Fruit fly (Drosophila melanogaster) whole organism, embryonic: ENCODE measurements around the gene SuUR.

Experiments used
- Atf-2 ChIP-seq: fragments of 200-800 bp; sonication (Bioruptor generic); optimal IDR thresholded peaks from 2 replicates; lab custom pipeline; 2016; ENCODE audit warnings: missing biosample characterization, missing genetic modification characterization
- Atf6 ChIP-seq: fragments of 200-800 bp; sonication (Bioruptor generic); IDR thresholded peaks from 2 replicates; pipeline ENCODE4 v1.3.6; 2022; ENCODE audit warnings: missing biosample characterization, missing genetic modification characterization
- Bdp1 ChIP-seq: fragments of 200-800 bp; sonication (Bioruptor generic); optimal IDR thresholded peaks from 3 replicates; lab custom pipeline; 2016; ENCODE audit warnings: missing biosample characterization, missing genetic modification characterization
- Bteb2 ChIP-seq: fragments of 200-800 bp; sonication (Bioruptor generic); optimal IDR thresholded peaks from 2 replicates; lab custom pipeline; 2016; ENCODE audit warnings: missing biosample characterization, missing genetic modification characterization
- CG12071 ChIP-seq: fragments of 200-800 bp; sonication (Bioruptor generic); optimal IDR thresholded peaks from 3 replicates; lab custom pipeline; 2018; ENCODE audit warnings: missing biosample characterization, mild to moderate bottlenecking, missing genetic modification characterization
- CG1529 ChIP-seq: fragments of 200-800 bp; sonication (Bioruptor generic); optimal IDR thresholded peaks from 3 replicates; lab custom pipeline; 2018; ENCODE audit warnings: missing biosample characterization, missing genetic modification characterization
- CG15479 ChIP-seq: fragments of 200-800 bp; sonication (Bioruptor generic); optimal IDR thresholded peaks from 3 replicates; lab custom pipeline; 2019; ENCODE audit warnings: missing biosample characterization, mild to moderate bottlenecking, missing genetic modification characterization, moderate library complexity
- CG15514 ChIP-seq: fragments of 200-800 bp; sonication (Bioruptor generic); optimal IDR thresholded peaks from 3 replicates; lab custom pipeline; 2017; ENCODE audit warnings: missing biosample characterization, missing genetic modification characterization, mild to moderate bottlenecking, moderate library complexity, missing genetic modification reagents
- CG15696 ChIP-seq: fragments of 200-800 bp; sonication (Bioruptor generic); optimal IDR thresholded peaks from 2 replicates; lab custom pipeline; 2019; ENCODE audit warnings: missing biosample characterization, mild to moderate bottlenecking, missing genetic modification characterization, moderate library complexity
- CG1603 ChIP-seq: fragments of 200-800 bp; sonication (Bioruptor generic); optimal IDR thresholded peaks from 2 replicates; lab custom pipeline; 2019; ENCODE audit warnings: missing biosample characterization, mild to moderate bottlenecking, missing genetic modification characterization, moderate library complexity
- CG17802 ChIP-seq: fragments of 200-800 bp; sonication (Bioruptor generic); optimal IDR thresholded peaks from 2 replicates; lab custom pipeline; 2018; ENCODE audit warnings: missing biosample characterization, mild to moderate bottlenecking, missing genetic modification characterization, moderate library complexity
- CG1792 ChIP-seq: fragments of 200-800 bp; sonication (Bioruptor generic); optimal IDR thresholded peaks from 2 replicates; lab custom pipeline; 2016; ENCODE audit warnings: missing biosample characterization, missing genetic modification characterization
- Dll ChIP-seq: fragments of 200-800 bp; sonication (Bioruptor generic); IDR thresholded peaks from 4 replicates; pipeline ENCODE4 v1.3.6; 2022; ENCODE audit warnings: missing biosample characterization, missing genetic modification characterization; ENCODE audit not compliant: partially characterized antibody
- Doc2 ChIP-seq: fragments of 200-800 bp; sonication (Bioruptor generic); IDR thresholded peaks from 2 replicates; pipeline ENCODE4 v1.3.6; 2022; ENCODE audit warnings: missing biosample characterization, missing genetic modification characterization
- Dref ChIP-seq: fragments of 200-800 bp; sonication (Bioruptor generic); IDR thresholded peaks from 2 replicates; pipeline ENCODE4 v1.3.6; 2022; ENCODE audit warnings: missing biosample characterization, missing genetic modification characterization
- Ets97D ChIP-seq: fragments of 200-800 bp; sonication (Bioruptor generic); optimal IDR thresholded peaks from 3 replicates; lab custom pipeline; 2016; ENCODE audit warnings: missing biosample characterization, missing genetic modification characterization
- HLH4C ChIP-seq: fragments of 200-800 bp; sonication (Bioruptor generic); IDR thresholded peaks from 3 replicates; pipeline ENCODE4 v1.3.6; 2022; ENCODE audit warnings: missing biosample characterization, missing genetic modification characterization; ENCODE audit not compliant: partially characterized antibody
- HLH54F ChIP-seq: fragments of 200-800 bp; sonication (Bioruptor generic); optimal IDR thresholded peaks from 3 replicates; lab custom pipeline; 2016; ENCODE audit warnings: missing biosample characterization, missing genetic modification characterization
- HLHmδ ChIP-seq: fragments of 200-800 bp; sonication (Bioruptor generic); optimal IDR thresholded peaks from 2 replicates; lab custom pipeline; 2018; ENCODE audit warnings: missing biosample characterization, mild to moderate bottlenecking, missing genetic modification characterization, moderate library complexity
- MESR4 ChIP-seq: fragments of 200-800 bp; sonication (Bioruptor generic); optimal IDR thresholded peaks from 2 replicates; lab custom pipeline; 2018; ENCODE audit warnings: missing biosample characterization, mild to moderate bottlenecking, missing genetic modification characterization, moderate library complexity
- Optix ChIP-seq: fragments of 200-800 bp; sonication (Bioruptor generic); IDR thresholded peaks from 3 replicates; pipeline ENCODE4 v1.3.6; 2022; ENCODE audit warnings: missing biosample characterization, missing genetic modification characterization
- Pdp1 ChIP-seq, 2 experiments: fragments of 200-800 bp; sonication (Bioruptor generic); optimal IDR thresholded peaks; 3 replicates each; lab custom pipeline; 2016; ENCODE audit warnings: missing biosample characterization in 2 of 2, missing genetic modification characterization in 2 of 2, mild to moderate bottlenecking in 1 of 2, moderate library complexity in 1 of 2
- Ravus ChIP-seq: fragments of 200-800 bp; sonication (Bioruptor generic); IDR thresholded peaks from 2 replicates; pipeline ENCODE4 v1.3.6; 2022; ENCODE audit warnings: missing biosample characterization, missing genetic modification characterization
- Spps ChIP-seq: fragments of 200-800 bp; sonication (Bioruptor generic); optimal IDR thresholded peaks from 2 replicates; lab custom pipeline; 2018; ENCODE audit warnings: missing biosample characterization, mild to moderate bottlenecking, missing genetic modification characterization
- ara ChIP-seq: fragments of 200-800 bp; sonication (Bioruptor generic); IDR thresholded peaks from 2 replicates; pipeline ENCODE4 v1.3.6; 2022; ENCODE audit warnings: missing biosample characterization, missing genetic modification characterization
- ash1 ChIP-seq: fragments of 200-800 bp; sonication (Bioruptor generic); optimal IDR thresholded peaks from 2 replicates; lab custom pipeline; 2018; ENCODE audit warnings: missing biosample characterization, mild to moderate bottlenecking, missing genetic modification characterization
- az2 ChIP-seq: fragments of 200-800 bp; sonication (Bioruptor generic); optimal IDR thresholded peaks from 3 replicates; lab custom pipeline; 2016; ENCODE audit warnings: missing biosample characterization, missing genetic modification characterization
- bcd ChIP-seq: fragments of 200-800 bp; sonication (Bioruptor generic); optimal IDR thresholded peaks from 2 replicates; lab custom pipeline; 2017; ENCODE audit warnings: missing biosample characterization, mild to moderate bottlenecking, missing genetic modification characterization
- btn ChIP-seq: fragments of 200-800 bp; sonication (Bioruptor generic); optimal IDR thresholded peaks from 2 replicates; lab custom pipeline; 2016; ENCODE audit warnings: missing biosample characterization, missing genetic modification characterization
- cato ChIP-seq: fragments of 200-800 bp; sonication (Bioruptor generic); optimal IDR thresholded peaks from 2 replicates; lab custom pipeline; 2016; ENCODE audit warnings: missing biosample characterization, missing genetic modification characterization, borderline replicate concordance
- crol ChIP-seq: fragments of 200-800 bp; sonication (Bioruptor generic); IDR thresholded peaks from 2 replicates; pipeline ENCODE4 v1.3.6; 2022; ENCODE audit warnings: missing biosample characterization, missing genetic modification characterization
- dati ChIP-seq: fragments of 200-800 bp; sonication (Bioruptor generic); IDR thresholded peaks from 2 replicates; pipeline ENCODE4 v1.3.6; 2022; ENCODE audit warnings: missing biosample characterization, missing genetic modification characterization
- dimm ChIP-seq: fragments of 200-800 bp; sonication (Bioruptor generic); IDR thresholded peaks from 2 replicates; pipeline ENCODE4 v1.3.6; 2022; ENCODE audit warnings: missing biosample characterization, missing genetic modification characterization
- esg ChIP-seq: fragments of 200-800 bp; sonication (Bioruptor generic); conservative IDR thresholded peaks from 2 replicates; pipeline ENCODE4 v1.3.6; 2022; ENCODE audit warnings: missing biosample characterization, missing genetic modification characterization
- fd3F ChIP-seq: fragments of 200-800 bp; sonication (Bioruptor generic); optimal IDR thresholded peaks from 2 replicates; lab custom pipeline; 2018; ENCODE audit warnings: missing biosample characterization, mild to moderate bottlenecking, missing genetic modification characterization, moderate library complexity
- grau ChIP-seq: fragments of 200-800 bp; optimal IDR thresholded peaks from 3 replicates; lab custom pipeline; 2019; ENCODE audit warnings: missing biosample characterization, mild to moderate bottlenecking, missing genetic modification characterization, moderate library complexity
- hkb ChIP-seq, 2 experiments: fragments of 200-800 bp in 1 of 2; fragments of >200 bp in 1 of 2; sonication (Bioruptor generic) in 1 of 2; IDR thresholded peaks in 1 of 2; optimal IDR thresholded peaks in 1 of 2; 2 replicates each; pipeline versions ENCODE4 v1.3.6 to Lab custom; 2017 to 2022; ENCODE audit warnings: missing biosample characterization in 1 of 2, missing genetic modification characterization in 1 of 2
- pan ChIP-seq, 4 experiments: fragments of >200 bp in 3 of 4; fragments of 200-800 bp in 1 of 4; sonication (Bioruptor generic) in 1 of 4; optimal IDR thresholded peaks in 3 of 4; IDR thresholded peaks in 1 of 4; 2 replicates each; pipeline versions ENCODE4 v1.3.6 to Lab custom; 2017 to 2022; ENCODE audit warnings: missing biosample characterization in 2 of 4, missing genetic modification characterization in 2 of 4, mixed read lengths in 1 of 4
- row ChIP-seq: fragments of 200-800 bp; sonication (Bioruptor generic); IDR thresholded peaks from 3 replicates; pipeline ENCODE4 v1.3.6; 2022; ENCODE audit warnings: missing biosample characterization, missing genetic modification characterization
- run ChIP-seq: fragments of 200-800 bp; sonication (Bioruptor generic); optimal IDR thresholded peaks from 3 replicates; lab custom pipeline; 2018; ENCODE audit warnings: missing biosample characterization, mild to moderate bottlenecking, missing genetic modification characterization
- sd ChIP-seq: fragments of 200-800 bp; sonication (Bioruptor generic); optimal IDR thresholded peaks from 3 replicates; lab custom pipeline; 2018; ENCODE audit warnings: missing biosample characterization, mild to moderate bottlenecking, missing genetic modification characterization, moderate library complexity
- sens ChIP-seq: fragments of 200-800 bp; sonication (Bioruptor generic); peaks from one replicate; lab custom pipeline; 2016; ENCODE audit warnings: missing biosample characterization, missing genetic modification characterization
- seq ChIP-seq: fragments of 200-800 bp; sonication (Bioruptor generic); IDR thresholded peaks from 2 replicates; pipeline ENCODE4 v1.3.6; 2022; ENCODE audit warnings: missing biosample characterization, missing genetic modification characterization
- sim ChIP-seq: fragments of 200-800 bp; sonication (Bioruptor generic); IDR thresholded peaks from 2 replicates; pipeline ENCODE4 v1.3.6; 2022; ENCODE audit warnings: missing biosample characterization, missing genetic modification characterization
- slp2 ChIP-seq: fragments of 200-800 bp; sonication (Bioruptor generic); optimal IDR thresholded peaks from 2 replicates; lab custom pipeline; 2016; ENCODE audit warnings: missing biosample characterization, missing genetic modification characterization
- so ChIP-seq: fragments of 200-800 bp; sonication (Bioruptor generic); IDR thresholded peaks from 3 replicates; pipeline ENCODE4 v1.3.6; 2022; ENCODE audit warnings: missing biosample characterization, missing genetic modification characterization
- sug ChIP-seq: fragments of 200-800 bp; optimal IDR thresholded peaks from 2 replicates; lab custom pipeline; 2019; ENCODE audit warnings: missing biosample characterization, mild to moderate bottlenecking, missing genetic modification characterization, moderate library complexity
- toy ChIP-seq: fragments of 200-800 bp; sonication (Bioruptor generic); IDR thresholded peaks from 2 replicates; pipeline ENCODE4 v1.3.6; 2022; ENCODE audit warnings: missing biosample characterization, missing genetic modification characterization
- twi ChIP-seq: fragments of 200-800 bp; optimal IDR thresholded peaks from 2 replicates; lab custom pipeline; 2019; ENCODE audit warnings: missing biosample characterization, mild to moderate bottlenecking, missing genetic modification characterization, moderate library complexity
- usp ChIP-seq: fragments of >200 bp; optimal IDR thresholded peaks from 2 replicates; lab custom pipeline; 2017; ENCODE audit warnings: missing biosample characterization, missing genetic modification characterization
- wek ChIP-seq: fragments of 200-800 bp; sonication (Bioruptor generic); optimal IDR thresholded peaks from 3 replicates; lab custom pipeline; 2018; ENCODE audit warnings: missing biosample characterization, mild to moderate bottlenecking, missing genetic modification characterization, moderate library complexity

SuUR gene

DNA sequence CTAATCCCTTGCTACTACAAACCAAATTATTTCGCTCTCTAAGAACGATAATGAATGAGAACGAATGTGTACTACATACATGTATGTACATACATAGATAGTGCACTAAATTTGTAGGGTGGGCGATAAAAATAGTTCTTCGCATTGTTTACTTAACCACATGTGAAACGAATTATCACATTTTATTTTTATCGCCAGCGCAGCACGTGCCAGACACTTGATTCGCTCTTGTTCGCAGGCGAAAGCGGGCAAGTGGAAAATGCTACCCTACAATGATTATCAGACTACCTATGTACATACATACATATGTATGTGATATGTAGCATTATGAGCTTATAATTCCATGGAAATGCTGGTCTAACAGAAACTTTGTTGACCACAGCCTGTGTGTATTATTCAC lies 21.0 kb downstream of the SuUR start (continued):
- TF ChIP-seq Pdp1 (GFP tag; optimal IDR thresholded peaks at IDR 0.05; lab: Kevin White, UChicago) (peak in 1 of 2 experiments; percentile 38), fd3F (peak; percentile 4), Atf6 (no peak; the same call in 1 of the 2 replicates), CG1603 (peak; percentile 10), CG15696 (tag; lab: Kevin White, UChicago) (no peak), row (GFP tag; lab: Robert Waterston, UW) (no peak; the same call in 2 of the 3 replicates), crol (GFP tag; lab: Robert Waterston, UW) (no peak), az2 (GFP tag; lab: Kevin White, UChicago) (no peak), HLH4C (no peak), wek (GFP tag; lab: Kevin White, UChicago) (peak; percentile 28), slp2 (no peak), sim (GFP tag; lab: Robert Waterston, UW) (no peak), Ravus (GFP tag; lab: Robert Waterston, UW) (no peak), CG17802 (tag; lab: Kevin White, UChicago) (no peak), Dref (GFP tag; lab: Robert Waterston, UW) (no peak), so (0 out of 3 replicates have a peak, but pooled peaks have one; percentile 31), CG1792 (GFP tag; lab: Kevin White, UChicago) (no peak), Bdp1 (GFP tag; lab: Kevin White, UChicago) (no peak), twi (tag; lab: Kevin White, UChicago) (peak; percentile 80), toy (GFP tag; lab: Robert Waterston, UW) (no peak), MESR4 (GFP tag; lab: Kevin White, UChicago) (no peak), Ets97D (GFP tag; lab: Kevin White, UChicago) (no peak), Optix (GFP tag; lab: Robert Waterston, UW) (no peak), pan (optimal IDR thresholded peaks at IDR 0.05; lab: Kevin White, UChicago) (no peak), pan (GFP tag; optimal IDR thresholded peaks at IDR 0.05 in 1 of 2, IDR thresholded peaks at IDR 0.05 in 1 of 2) (no peak), CG12071 (GFP tag; lab: Kevin White, UChicago) (peak; percentile 50), CG15479 (peak; percentile 48), ash1 (no peak), esg (no peak), HLHmδ (GFP tag; lab: Kevin White, UChicago) (peak; percentile 28), grau (peak; percentile 0), ara (GFP tag; lab: Robert Waterston, UW) (no peak), btn (GFP tag; lab: Kevin White, UChicago) (no peak), Spps (tag; lab: Kevin White, UChicago) (no peak), run (no peak), Atf-2 (GFP tag; lab: Kevin White, UChicago) (no peak), hkb (optimal IDR thresholded peaks at IDR 0.05; lab: Kevin White, UChicago) (no peak), hkb (GFP tag; IDR thresholded peaks at IDR 0.05; lab: Robert Waterston, UW) (no peak), cato (no peak), Doc2 (GFP tag; lab: Robert Waterston, UW) (no peak), sens (GFP tag; lab: Kevin White, UChicago) (peak; percentile 59), usp (no peak), Dll (GFP tag; lab: Robert Waterston, UW) (no peak), CG1529 (GFP tag; lab: Kevin White, UChicago) (no peak), dati (GFP tag; lab: Robert Waterston, UW) (no peak), bcd (GFP tag; lab: Kevin White, UChicago) (no peak), Bteb2 (no peak), sug (tag; lab: Kevin White, UChicago) (peak; percentile 92), sd (peak; percentile 75), HLH54F (GFP tag; lab: Kevin White, UChicago) (no peak), seq (GFP tag; lab: Robert Waterston, UW) (no peak), CG15514 (GFP tag; lab: Kevin White, UChicago) (peak; percentile 27), dimm (no peak)
